Worm (Caenorhabditis elegans): Measurements from ENCODE around the gene str-92.

- TF ChIP-seq nhr-77 (tag; optimal IDR thresholded peaks at IDR 0.05): no peak
- no peak for TF ChIP-seq nhr-28 (tag; optimal IDR thresholded peaks at IDR 0.05)
- no peak for TF ChIP-seq efl-1 (optimal IDR thresholded peaks at IDR 0.05)
- peak in 1 of 2 experiments; percentile 4 for TF ChIP-seq efl-1 (GFP tag; optimal IDR thresholded peaks at IDR 0.05 in 1 of 2)
- TF ChIP-seq lin-14 (GFP tag; optimal IDR thresholded peaks at IDR 0.05): no peak
- TF ChIP-seq aly-2 (tag; optimal IDR thresholded peaks at IDR 0.05): no peak
These were observed 6.8 kb upstream of the str-92 start for ce11 chrV:17683290-17683689.
